Fruit fly (Drosophila melanogaster) whole organism, embryonic: ENCODE results near the gene mv.
A peak's percentile ranks its signal among the peaks of the same experiment; 100 is the strongest.

Source experiments
- ATbp ChIP-seq: fragments of 200-800 bp; sonication (Bioruptor generic); optimal IDR thresholded peaks from 2 replicates; lab custom pipeline; 2017; ENCODE audit warnings: missing biosample characterization, mild to moderate bottlenecking, missing genetic modification characterization, missing genetic modification reagents
- Antp ChIP-seq: fragments of 200-800 bp; sonication (Bioruptor generic); optimal IDR thresholded peaks from 3 replicates; lab custom pipeline; 2016; ENCODE audit warnings: missing biosample characterization, missing genetic modification characterization
- Atf3 ChIP-seq: fragments of 200-800 bp; sonication (Bioruptor generic); optimal IDR thresholded peaks from 3 replicates; lab custom pipeline; 2016; ENCODE audit warnings: missing biosample characterization, missing genetic modification characterization
- Bdp1 ChIP-seq: fragments of 200-800 bp; sonication (Bioruptor generic); optimal IDR thresholded peaks from 3 replicates; lab custom pipeline; 2016; ENCODE audit warnings: missing biosample characterization, missing genetic modification characterization
- C15 ChIP-seq: fragments of 200-800 bp; sonication (Bioruptor generic); IDR thresholded peaks from 3 replicates; pipeline ENCODE4 v1.3.6; 2022; ENCODE audit warnings: missing biosample characterization, missing genetic modification characterization
- CG10321 ChIP-seq: fragments of 200-800 bp; sonication (Bioruptor generic); IDR thresholded peaks from 2 replicates; pipeline ENCODE4 v1.3.6; 2022; ENCODE audit warnings: missing biosample characterization, missing genetic modification characterization
- CG12659 ChIP-seq: fragments of 200-800 bp; sonication (Bioruptor generic); optimal IDR thresholded peaks from 3 replicates; lab custom pipeline; 2017; ENCODE audit warnings: mild to moderate bottlenecking, missing biosample characterization, missing genetic modification reagents, missing genetic modification characterization
- CG12942 ChIP-seq: fragments of 200-800 bp; sonication (Bioruptor generic); optimal IDR thresholded peaks from 3 replicates; lab custom pipeline; 2016; ENCODE audit warnings: missing biosample characterization, missing genetic modification characterization
- CG13287 ChIP-seq: fragments of 200-800 bp; sonication (Bioruptor generic); IDR thresholded peaks from 2 replicates; pipeline ENCODE4 v1.3.6; 2022; ENCODE audit warnings: missing biosample characterization, missing genetic modification characterization; ENCODE audit not compliant: partially characterized antibody
- CG14860 ChIP-seq: fragments of 200-800 bp; sonication (Bioruptor generic); IDR thresholded peaks from 3 replicates; pipeline ENCODE4 v1.3.6; 2022; ENCODE audit warnings: missing biosample characterization, missing genetic modification characterization; ENCODE audit not compliant: partially characterized antibody
- CG15011 ChIP-seq: fragments of 200-800 bp; sonication (Bioruptor generic); optimal IDR thresholded peaks from 3 replicates; lab custom pipeline; 2018; ENCODE audit warnings: missing biosample characterization, mild to moderate bottlenecking, missing genetic modification characterization
- CG1647 ChIP-seq: fragments of 200-800 bp; sonication (Bioruptor generic); optimal IDR thresholded peaks from 3 replicates; lab custom pipeline; 2016; ENCODE audit warnings: missing biosample characterization, missing genetic modification characterization
- CG17361 ChIP-seq: fragments of 200-800 bp; sonication (Bioruptor generic); IDR thresholded peaks from 3 replicates; pipeline ENCODE4 v1.3.6; 2022; ENCODE audit warnings: missing biosample characterization, missing genetic modification characterization
- CG18262 ChIP-seq: fragments of 200-800 bp; optimal IDR thresholded peaks from 3 replicates; lab custom pipeline; 2019; ENCODE audit warnings: missing biosample characterization, mild to moderate bottlenecking, missing genetic modification characterization, moderate library complexity
- CG2199 ChIP-seq: fragments of 200-800 bp; sonication (Bioruptor generic); IDR thresholded peaks from 3 replicates; pipeline ENCODE4 v1.3.6; 2022; ENCODE audit warnings: missing biosample characterization, missing genetic modification characterization
- CG2678 ChIP-seq: fragments of 200-800 bp; sonication (Bioruptor generic); optimal IDR thresholded peaks from 3 replicates; lab custom pipeline; 2019; ENCODE audit warnings: missing biosample characterization, mild to moderate bottlenecking, missing genetic modification characterization, moderate library complexity
- CG4328 ChIP-seq: fragments of 200-800 bp; sonication (Bioruptor generic); optimal IDR thresholded peaks from 3 replicates; lab custom pipeline; 2017; ENCODE audit warnings: missing biosample characterization, missing genetic modification reagents, missing genetic modification characterization
- CG4424 ChIP-seq: fragments of 200-800 bp; sonication (Bioruptor generic); optimal IDR thresholded peaks from 3 replicates; lab custom pipeline; 2016; ENCODE audit warnings: missing biosample characterization, missing genetic modification characterization
- CG7987 ChIP-seq: fragments of 200-800 bp; sonication (Bioruptor generic); optimal IDR thresholded peaks from 2 replicates; lab custom pipeline; 2018; ENCODE audit warnings: missing biosample characterization, mild to moderate bottlenecking, missing genetic modification characterization, moderate library complexity
- CG9876 ChIP-seq: fragments of 200-800 bp; sonication (Bioruptor generic); optimal IDR thresholded peaks from 2 replicates; lab custom pipeline; 2016; ENCODE audit warnings: missing biosample characterization, missing genetic modification characterization
- CoRest ChIP-seq: fragments of 200-800 bp; sonication (Bioruptor generic); optimal IDR thresholded peaks from 3 replicates; lab custom pipeline; 2018; ENCODE audit warnings: missing biosample characterization, mild to moderate bottlenecking, missing genetic modification characterization, moderate library complexity
- ERR ChIP-seq: fragments of 200-800 bp; sonication (Bioruptor generic); optimal IDR thresholded peaks from 2 replicates; lab custom pipeline; 2016; ENCODE audit warnings: missing biosample characterization, missing genetic modification characterization
- Ets65A ChIP-seq: fragments of 200-800 bp; sonication (Bioruptor generic); peaks from one replicate; lab custom pipeline; 2016; ENCODE audit warnings: missing biosample characterization, missing genetic modification characterization
- H2.0 ChIP-seq: fragments of 200-800 bp; sonication (Bioruptor generic); IDR thresholded peaks from 2 replicates; pipeline ENCODE4 v1.3.6; 2022; ENCODE audit warnings: missing biosample characterization, missing genetic modification characterization
- HHEX ChIP-seq: fragments of 200-800 bp; sonication (Bioruptor generic); optimal IDR thresholded peaks from 3 replicates; lab custom pipeline; 2017; ENCODE audit warnings: missing biosample characterization, mild to moderate bottlenecking, missing genetic modification characterization, missing genetic modification reagents
- MBD-R2 ChIP-seq: fragments of 200-800 bp; sonication (Bioruptor generic); IDR thresholded peaks from 2 replicates; pipeline ENCODE4 v1.3.6; 2022; ENCODE audit warnings: missing biosample characterization, missing genetic modification characterization
- Myb ChIP-seq: fragments of 200-800 bp; sonication (Bioruptor generic); optimal IDR thresholded peaks from 2 replicates; lab custom pipeline; 2016; ENCODE audit warnings: missing biosample characterization, missing genetic modification characterization
- NC2β ChIP-seq: fragments of 200-800 bp; sonication (Bioruptor generic); optimal IDR thresholded peaks from 2 replicates; lab custom pipeline; 2016; ENCODE audit warnings: missing biosample characterization, missing genetic modification characterization
- NFAT ChIP-seq: fragments of 200-800 bp; sonication (Bioruptor generic); IDR thresholded peaks from 2 replicates; pipeline ENCODE4 v1.3.6; 2022; ENCODE audit warnings: missing biosample characterization, missing genetic modification characterization
- Nf-YC ChIP-seq: fragments of 200-800 bp; optimal IDR thresholded peaks from 3 replicates; lab custom pipeline; 2019; ENCODE audit warnings: missing biosample characterization, mild to moderate bottlenecking, missing genetic modification characterization, moderate library complexity
- Poxn ChIP-seq: fragments of 200-800 bp; sonication (Bioruptor generic); IDR thresholded peaks from 2 replicates; pipeline ENCODE4 v1.3.6; 2022; ENCODE audit warnings: missing biosample characterization, missing genetic modification characterization
- Rx ChIP-seq: fragments of 200-800 bp; sonication (Bioruptor generic); IDR thresholded peaks from 2 replicates; pipeline ENCODE4 v1.3.6; 2022; ENCODE audit warnings: missing biosample characterization, missing genetic modification characterization
- Side ChIP-seq: fragments of 200-800 bp; sonication (Bioruptor generic); optimal IDR thresholded peaks from 2 replicates; lab custom pipeline; 2016; ENCODE audit warnings: missing biosample characterization, missing genetic modification characterization
- amos ChIP-seq: fragments of 200-800 bp; sonication (Bioruptor generic); IDR thresholded peaks from 2 replicates; pipeline ENCODE4 v1.3.6; 2022; ENCODE audit warnings: missing biosample characterization, missing genetic modification characterization; ENCODE audit not compliant: partially characterized antibody
- bcd ChIP-seq: fragments of 200-800 bp; sonication (Bioruptor generic); optimal IDR thresholded peaks from 2 replicates; lab custom pipeline; 2017; ENCODE audit warnings: missing biosample characterization, mild to moderate bottlenecking, missing genetic modification characterization
- bowl ChIP-seq: fragments of 200-800 bp; sonication (Bioruptor generic); IDR thresholded peaks from 2 replicates; pipeline ENCODE4 v1.3.6; 2022; ENCODE audit warnings: missing biosample characterization, missing genetic modification characterization
- fd102C ChIP-seq: fragments of 200-800 bp; sonication (Bioruptor generic); optimal IDR thresholded peaks from 2 replicates; lab custom pipeline; 2018; ENCODE audit warnings: missing biosample characterization, mild to moderate bottlenecking, missing genetic modification characterization, moderate library complexity
- fd3F ChIP-seq: fragments of 200-800 bp; sonication (Bioruptor generic); optimal IDR thresholded peaks from 2 replicates; lab custom pipeline; 2018; ENCODE audit warnings: missing biosample characterization, mild to moderate bottlenecking, missing genetic modification characterization, moderate library complexity
- gsb-n ChIP-seq: fragments of 200-800 bp; sonication (Bioruptor generic); optimal IDR thresholded peaks from 3 replicates; lab custom pipeline; 2018; ENCODE audit warnings: missing biosample characterization, mild to moderate bottlenecking, missing genetic modification characterization
- hb ChIP-seq: fragments of 200-800 bp; sonication (Bioruptor generic); IDR thresholded peaks from 3 replicates; pipeline ENCODE4 v1.3.6; 2022; ENCODE audit warnings: missing biosample characterization, missing genetic modification characterization; ENCODE audit not compliant: partially characterized antibody
- her ChIP-seq: fragments of 200-800 bp; sonication (Bioruptor generic); optimal IDR thresholded peaks from 2 replicates; lab custom pipeline; 2016; ENCODE audit warnings: missing biosample characterization, missing genetic modification characterization
- jing ChIP-seq: fragments of 200-800 bp; sonication (Bioruptor generic); optimal IDR thresholded peaks from 2 replicates; lab custom pipeline; 2018; ENCODE audit warnings: missing biosample characterization, mild to moderate bottlenecking, missing genetic modification characterization
- kah ChIP-seq: fragments of 200-800 bp; sonication (Bioruptor generic); optimal IDR thresholded peaks from 2 replicates; lab custom pipeline; 2018; ENCODE audit warnings: missing biosample characterization, mild to moderate bottlenecking, missing genetic modification characterization
- lilli ChIP-seq: fragments of 200-800 bp; sonication (Bioruptor generic); optimal IDR thresholded peaks from 3 replicates; lab custom pipeline; 2016; ENCODE audit warnings: missing biosample characterization, missing genetic modification characterization
- nom ChIP-seq: fragments of 200-800 bp; sonication (Bioruptor generic); optimal IDR thresholded peaks from 2 replicates; lab custom pipeline; 2017; ENCODE audit warnings: missing biosample characterization, missing genetic modification characterization, mild to moderate bottlenecking, moderate library complexity, missing genetic modification reagents
- pfk ChIP-seq: fragments of 200-800 bp; sonication (Bioruptor generic); optimal IDR thresholded peaks from 2 replicates; lab custom pipeline; 2018; ENCODE audit warnings: missing biosample characterization, mild to moderate bottlenecking, missing genetic modification characterization, moderate library complexity
- ro ChIP-seq: fragments of 200-800 bp; sonication (Bioruptor generic); IDR thresholded peaks from 2 replicates; pipeline ENCODE4 v1.3.6; 2022; ENCODE audit warnings: missing biosample characterization, missing genetic modification characterization
- sqz ChIP-seq: fragments of 200-800 bp; sonication (Bioruptor generic); optimal IDR thresholded peaks from 3 replicates; lab custom pipeline; 2018; ENCODE audit warnings: missing biosample characterization, mild to moderate bottlenecking, missing genetic modification characterization
- vnd ChIP-seq: fragments of 200-800 bp; sonication (Bioruptor generic); IDR thresholded peaks from 3 replicates; pipeline ENCODE4 v1.3.6; 2022; ENCODE audit warnings: missing biosample characterization, missing genetic modification characterization; ENCODE audit not compliant: partially characterized antibody
- yki ChIP-seq: fragments of >200 bp; optimal IDR thresholded peaks from 3 replicates; lab custom pipeline; 2018

The mv gene

DNA sequence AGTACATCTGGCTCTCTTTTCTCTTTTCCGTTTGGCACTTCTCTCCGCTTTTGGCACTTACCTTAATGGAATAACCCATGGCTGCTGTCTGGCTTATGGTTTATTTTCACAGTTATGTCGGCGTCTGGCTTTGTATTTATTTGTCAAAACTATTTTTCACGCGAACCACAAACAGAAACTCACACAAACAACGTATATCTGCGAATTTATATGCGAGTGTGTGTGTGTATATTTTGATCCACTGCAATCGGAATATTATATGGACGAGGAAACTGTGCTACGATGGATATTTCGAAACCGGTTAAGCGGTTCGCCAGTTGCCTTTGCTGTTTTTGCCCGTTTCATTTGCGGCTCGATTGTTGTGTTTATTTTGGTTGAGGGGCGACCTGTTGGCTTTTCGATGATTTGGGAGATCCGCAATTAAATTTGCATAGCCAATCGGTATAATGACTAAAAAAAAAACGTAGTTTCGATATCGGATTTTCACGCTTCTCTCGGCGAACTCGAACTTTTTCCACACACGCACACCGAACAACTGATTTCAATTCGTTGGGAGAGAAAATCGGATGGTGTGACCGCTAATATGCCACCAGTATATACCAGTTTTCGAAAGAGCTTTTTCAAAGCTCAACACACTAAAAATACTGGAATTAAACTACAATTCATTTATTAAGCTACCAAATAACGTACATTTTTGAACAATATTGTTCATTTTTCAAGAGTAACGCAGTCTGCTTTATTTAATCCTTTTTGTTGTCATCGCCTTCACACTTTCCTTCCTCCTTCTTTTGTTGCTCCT is 5.8 kb upstream of the mv start, which contains the start of gene CG1927 (continued):
- TF ChIP-seq CG12659 (GFP tag; lab: Kevin White, UChicago) (peak; percentile 42), HHEX (no peak), CG7987 (GFP tag; lab: Kevin White, UChicago) (no peak), CG15011 (GFP tag; lab: Kevin White, UChicago) (no peak), Rx (no peak), ro (GFP tag; lab: Robert Waterston, UW) (no peak), CoRest (tag; lab: Kevin White, UChicago) (no peak), MBD-R2 (GFP tag; lab: Robert Waterston, UW) (no peak; the same call in 1 of the 2 replicates), Antp (GFP tag; lab: Kevin White, UChicago) (no peak), Ets65A (GFP tag; lab: Kevin White, UChicago) (no peak), amos (GFP tag; lab: Robert Waterston, UW) (peak; percentile 22; the same call in 1 of the 2 replicates), CG9876 (no peak), kah (GFP tag; lab: Kevin White, UChicago) (no peak), Nf-YC (peak; percentile 15), Poxn (GFP tag; lab: Robert Waterston, UW) (no peak), her (GFP tag; lab: Kevin White, UChicago) (no peak), pfk (GFP tag; lab: Kevin White, UChicago) (no peak), CG2199 (GFP tag; lab: Robert Waterston, UW) (no peak), ATbp (GFP tag; lab: Kevin White, UChicago) (no peak), jing (no peak), ERR (GFP tag; lab: Kevin White, UChicago) (no peak), CG12942 (GFP tag; lab: Kevin White, UChicago) (no peak), CG14860 (GFP tag; lab: Robert Waterston, UW) (no peak), CG18262 (tag; lab: Kevin White, UChicago) (no peak), gsb-n (tag; lab: Kevin White, UChicago) (no peak), hb (GFP tag; lab: Robert Waterston, UW) (no peak), vnd (GFP tag; lab: Robert Waterston, UW) (no peak), CG10321 (GFP tag; lab: Robert Waterston, UW) (no peak), CG4424 (no peak), NC2β (no peak), yki (lab: Kevin White, UChicago) (no peak), sqz (GFP tag; lab: Kevin White, UChicago) (peak; percentile 17), Side (GFP tag; lab: Kevin White, UChicago) (no peak), bcd (no peak), H2.0 (GFP tag; lab: Robert Waterston, UW) (no peak), Atf3 (GFP tag; lab: Kevin White, UChicago) (no peak), fd102C (GFP tag; lab: Kevin White, UChicago) (no peak), lilli (no peak), CG13287 (GFP tag; lab: Robert Waterston, UW) (peak; percentile 49; the same call in 1 of the 2 replicates), CG17361 (GFP tag; lab: Robert Waterston, UW) (no peak), bowl (GFP tag; lab: Robert Waterston, UW) (no peak), Bdp1 (GFP tag; lab: Kevin White, UChicago) (no peak), Myb (GFP tag; lab: Kevin White, UChicago) (peak; percentile 86), nom (GFP tag; lab: Kevin White, UChicago) (peak; percentile 20), C15 (no peak), CG2678 (tag; lab: Kevin White, UChicago) (no peak), CG4328 (GFP tag; lab: Kevin White, UChicago) (no peak), fd3F (GFP tag; lab: Kevin White, UChicago) (no peak), CG1647 (no peak), NFAT (GFP tag; lab: Robert Waterston, UW) (no peak)
